Worm (Caenorhabditis elegans): ENCODE data around the gene enri-2.

ce11 chrX:14512817-14513216, 32.8 kb upstream of the enri-2 start, which contains the start of gene fbxa-141:
- TF ChIP-seq nhr-11 (tag; optimal IDR thresholded peaks at IDR 0.05) (no peak), egl-27 (tag; optimal IDR thresholded peaks at IDR 0.05) (no peak), ceh-82 (tag; optimal IDR thresholded peaks at IDR 0.05) (no peak), ama-1 (optimal IDR thresholded peaks at IDR 0.05) (no peak), skn-1 (tag; optimal IDR thresholded peaks at IDR 0.05) (no peak), unc-62 (GFP tag; optimal IDR thresholded peaks at IDR 0.05) (no peak), blmp-1 (tag; optimal IDR thresholded peaks at IDR 0.05; ENCODE audit: insufficient read depth) (no peak), snpc-4 (tag; optimal IDR thresholded peaks at IDR 0.05) (no peak), lsy-2 (tag; optimal IDR thresholded peaks at IDR 0.05) (no peak), nhr-23 (tag; optimal IDR thresholded peaks at IDR 0.05) (no peak), aly-2 (tag; optimal IDR thresholded peaks at IDR 0.05) (no peak), nhr-237 (tag; optimal IDR thresholded peaks at IDR 0.05) (no peak)
